Fruit fly (Drosophila melanogaster) whole organism, prepupa: Measurements from ENCODE around the gene CG33796.
A peak's percentile ranks its signal among the peaks of the same experiment; 100 is the strongest.

Experiments used
- CG10669 ChIP-seq: fragments of 200-800 bp; sonication (Bioruptor generic); optimal IDR thresholded peaks from 3 replicates; lab custom pipeline; 2018; ENCODE audit warnings: missing biosample characterization, mild to moderate bottlenecking, missing genetic modification characterization, moderate library complexity
- CG16779 ChIP-seq: fragments of 200-800 bp; sonication (Bioruptor generic); optimal IDR thresholded peaks from 3 replicates; lab custom pipeline; 2017; ENCODE audit warnings: missing biosample characterization, mild to moderate bottlenecking, missing genetic modification characterization
- Gug ChIP-seq: fragments of 200-800 bp; sonication (Bioruptor generic); IDR thresholded peaks from 2 replicates; pipeline ENCODE4 v1.3.6; 2022; ENCODE audit warnings: missing biosample characterization, missing genetic modification characterization
- fkh ChIP-seq: fragments of 200-800 bp; sonication (Bioruptor generic); optimal IDR thresholded peaks from 3 replicates; lab custom pipeline; 2017; ENCODE audit warnings: missing biosample characterization, mild to moderate bottlenecking, missing genetic modification characterization, moderate library complexity

DNA sequence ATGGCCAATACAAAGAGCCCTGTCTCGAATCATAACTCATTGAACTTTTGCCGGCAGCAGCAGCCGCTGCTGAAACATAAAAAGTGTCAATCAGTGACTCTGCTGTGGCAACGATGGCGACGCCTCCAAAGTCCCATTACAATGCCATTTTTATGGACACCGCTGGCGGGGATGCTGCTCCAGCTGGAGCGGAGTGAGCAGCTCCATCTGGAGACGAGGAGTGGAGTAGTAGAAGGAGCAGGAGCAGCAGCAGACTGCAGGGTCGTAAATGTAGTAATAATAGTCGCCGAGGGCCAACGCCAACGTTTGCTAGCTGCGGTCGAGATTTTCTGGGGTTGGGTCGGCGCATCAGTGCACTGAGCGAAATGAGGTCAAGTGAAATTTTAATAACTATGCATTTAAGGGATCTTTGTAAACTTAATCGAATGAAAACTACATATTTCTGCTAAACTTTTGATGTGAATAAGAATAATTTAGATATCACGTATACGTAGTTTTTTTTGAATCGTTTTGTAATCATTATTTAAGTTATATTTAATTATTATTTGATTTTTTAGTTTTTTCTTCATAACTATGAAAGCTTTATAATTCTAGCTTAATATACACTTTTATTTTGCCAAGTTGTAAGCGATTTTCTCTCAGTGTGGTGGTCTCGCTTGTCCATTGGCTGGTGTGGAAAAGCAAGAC is 1.3 kb downstream of the CG33796 start:
- TF ChIP-seq CG16779 (no peak), CG10669 (GFP tag; lab: Kevin White, UChicago) (peak; percentile 16), fkh (GFP tag; lab: Kevin White, UChicago) (no peak), Gug (GFP tag; lab: Robert Waterston, UW) (no peak)
